Fruit fly (Drosophila melanogaster) whole organism, embryonic: ENCODE measurements around the gene CG10252.
A peak's percentile ranks its signal among the peaks of the same experiment; 100 is the strongest.

Source experiments
- CG10209 ChIP-seq: fragments of 200-800 bp; sonication (Bioruptor generic); optimal IDR thresholded peaks from 3 replicates; lab custom pipeline; 2017; ENCODE audit warnings: missing biosample characterization, mild to moderate bottlenecking, missing genetic modification characterization, missing genetic modification reagents
- CG10654 ChIP-seq: fragments of 200-800 bp; sonication (Bioruptor generic); optimal IDR thresholded peaks from 2 replicates; lab custom pipeline; 2016; ENCODE audit warnings: missing biosample characterization, missing genetic modification characterization
- CG11093 ChIP-seq: fragments of 200-800 bp; sonication (Bioruptor generic); IDR thresholded peaks from 3 replicates; pipeline ENCODE4 v1.3.6; 2022; ENCODE audit warnings: missing biosample characterization, missing genetic modification characterization
- CG11504 ChIP-seq: fragments of 200-800 bp; sonication (Bioruptor generic); optimal IDR thresholded peaks from 3 replicates; lab custom pipeline; 2019; ENCODE audit warnings: missing biosample characterization, mild to moderate bottlenecking, missing genetic modification characterization, moderate library complexity
- CG12155 ChIP-seq: fragments of 200-800 bp; sonication (Bioruptor generic); optimal IDR thresholded peaks from 3 replicates; lab custom pipeline; 2016; ENCODE audit warnings: missing biosample characterization, missing genetic modification characterization
- CG13775 ChIP-seq: fragments of 200-800 bp; sonication (Bioruptor generic); optimal IDR thresholded peaks from 3 replicates; lab custom pipeline; 2017; ENCODE audit warnings: missing biosample characterization, mild to moderate bottlenecking, missing genetic modification characterization
- CG16815 ChIP-seq: fragments of 200-800 bp; sonication (Bioruptor generic); optimal IDR thresholded peaks from 3 replicates; lab custom pipeline; 2017; ENCODE audit warnings: missing biosample characterization, mild to moderate bottlenecking, missing genetic modification characterization
- CG17186 ChIP-seq: fragments of 200-800 bp; sonication (Bioruptor generic); optimal IDR thresholded peaks from 3 replicates; lab custom pipeline; 2017; ENCODE audit warnings: missing biosample characterization, missing genetic modification reagents, missing genetic modification characterization
- CG17359 ChIP-seq: fragments of 200-800 bp; sonication (Bioruptor generic); optimal IDR thresholded peaks from 3 replicates; lab custom pipeline; 2018; ENCODE audit warnings: missing biosample characterization, mild to moderate bottlenecking, missing genetic modification characterization, moderate library complexity
- CG17829 ChIP-seq: fragments of 200-800 bp; optimal IDR thresholded peaks from 2 replicates; lab custom pipeline; 2019; ENCODE audit warnings: missing biosample characterization, mild to moderate bottlenecking, missing genetic modification characterization, moderate library complexity
- CG18262 ChIP-seq: fragments of 200-800 bp; optimal IDR thresholded peaks from 3 replicates; lab custom pipeline; 2019; ENCODE audit warnings: missing biosample characterization, mild to moderate bottlenecking, missing genetic modification characterization, moderate library complexity
- CG32767 ChIP-seq: fragments of 200-800 bp; sonication (Bioruptor generic); IDR thresholded peaks from 2 replicates; pipeline ENCODE4 v1.3.6; 2022; ENCODE audit warnings: missing biosample characterization, missing genetic modification characterization
- CG33213 ChIP-seq: fragments of 200-800 bp; sonication (Bioruptor generic); optimal IDR thresholded peaks from 3 replicates; lab custom pipeline; 2016; ENCODE audit warnings: missing biosample characterization, missing genetic modification characterization
- CG4404 ChIP-seq: fragments of 200-800 bp; sonication (Bioruptor generic); IDR thresholded peaks from 2 replicates; pipeline ENCODE4 v1.3.6; 2022; ENCODE audit warnings: missing biosample characterization, missing genetic modification characterization
- CG4820 ChIP-seq: fragments of 200-800 bp; sonication (Bioruptor generic); optimal IDR thresholded peaks from 3 replicates; lab custom pipeline; 2016; ENCODE audit warnings: missing biosample characterization, missing genetic modification characterization
- CG6272 ChIP-seq: fragments of 200-800 bp; sonication (Bioruptor generic); IDR thresholded peaks from 2 replicates; pipeline ENCODE4 v1.3.6; 2022; ENCODE audit warnings: missing biosample characterization, missing genetic modification characterization
- CG6791 ChIP-seq: fragments of 200-800 bp; sonication (Bioruptor generic); IDR thresholded peaks from 3 replicates; pipeline ENCODE4 v1.3.6; 2022; ENCODE audit warnings: missing biosample characterization, missing genetic modification characterization; ENCODE audit not compliant: partially characterized antibody
- CG7372 ChIP-seq: fragments of 200-800 bp; sonication (Bioruptor generic); IDR thresholded peaks from 2 replicates; pipeline ENCODE4 v1.3.6; 2022; ENCODE audit warnings: missing biosample characterization, missing genetic modification characterization
- CG8765 ChIP-seq: fragments of 200-800 bp; sonication (Bioruptor generic); IDR thresholded peaks from 2 replicates; pipeline ENCODE4 v1.3.6; 2022; ENCODE audit warnings: missing biosample characterization, missing genetic modification characterization
- CG9215 ChIP-seq: fragments of 200-800 bp; sonication (Bioruptor generic); IDR thresholded peaks from 2 replicates; pipeline ENCODE4 v1.3.6; 2022; ENCODE audit warnings: missing biosample characterization, missing genetic modification characterization
- CG9609 ChIP-seq: fragments of 200-800 bp; sonication (Bioruptor generic); optimal IDR thresholded peaks from 3 replicates; lab custom pipeline; 2016; ENCODE audit warnings: missing biosample characterization, missing genetic modification characterization
- D19A ChIP-seq: fragments of 200-800 bp; optimal IDR thresholded peaks from 3 replicates; lab custom pipeline; 2019; ENCODE audit warnings: missing biosample characterization, mild to moderate bottlenecking, missing genetic modification characterization, moderate library complexity
- H15 ChIP-seq: fragments of 200-800 bp; sonication (Bioruptor generic); IDR thresholded peaks from 3 replicates; pipeline ENCODE4 v1.3.6; 2022; ENCODE audit warnings: missing biosample characterization, missing genetic modification characterization
- Hey ChIP-seq: fragments of 200-800 bp; sonication (Bioruptor generic); optimal IDR thresholded peaks from 3 replicates; lab custom pipeline; 2018; ENCODE audit warnings: missing biosample characterization, mild to moderate bottlenecking, missing genetic modification characterization
- Hmx ChIP-seq: fragments of 200-800 bp; sonication (Bioruptor generic); optimal IDR thresholded peaks from 2 replicates; lab custom pipeline; 2016; ENCODE audit warnings: missing biosample characterization, missing genetic modification characterization
- Jarid2 ChIP-seq: fragments of 200-800 bp; sonication (Bioruptor generic); optimal IDR thresholded peaks from 3 replicates; lab custom pipeline; 2017; ENCODE audit warnings: mild to moderate bottlenecking, missing biosample characterization, missing genetic modification reagents, missing genetic modification characterization
- Neu2 ChIP-seq: fragments of 200-800 bp; sonication (Bioruptor generic); optimal IDR thresholded peaks from 3 replicates; lab custom pipeline; 2016; ENCODE audit warnings: missing biosample characterization, missing genetic modification characterization, borderline replicate concordance
- Sin3A ChIP-seq: fragments of >200 bp; optimal IDR thresholded peaks from 2 replicates; lab custom pipeline; 2018
- ase ChIP-seq: fragments of 200-800 bp; sonication (Bioruptor generic); IDR thresholded peaks from 3 replicates; pipeline ENCODE4 v1.3.6; 2022; ENCODE audit warnings: missing biosample characterization, missing genetic modification characterization
- caup ChIP-seq: fragments of 200-800 bp; sonication (Bioruptor generic); optimal IDR thresholded peaks from 3 replicates; lab custom pipeline; 2017; ENCODE audit warnings: missing biosample characterization, mild to moderate bottlenecking, missing genetic modification characterization, moderate library complexity; ENCODE audit not compliant: severe bottlenecking
- chm ChIP-seq: fragments of 200-800 bp; sonication (Bioruptor generic); IDR thresholded peaks from 2 replicates; pipeline ENCODE4 v1.3.6; 2022; ENCODE audit warnings: missing biosample characterization, missing genetic modification characterization
- crc ChIP-seq: fragments of 200-800 bp; sonication (Bioruptor generic); optimal IDR thresholded peaks from 2 replicates; lab custom pipeline; 2016; ENCODE audit warnings: missing biosample characterization, missing genetic modification characterization
- ems ChIP-seq: fragments of 200-800 bp; sonication (Bioruptor generic); optimal IDR thresholded peaks from 3 replicates; lab custom pipeline; 2016; ENCODE audit warnings: missing biosample characterization, missing genetic modification characterization
- fd102C ChIP-seq: fragments of 200-800 bp; sonication (Bioruptor generic); optimal IDR thresholded peaks from 2 replicates; lab custom pipeline; 2018; ENCODE audit warnings: missing biosample characterization, mild to moderate bottlenecking, missing genetic modification characterization, moderate library complexity
- ind ChIP-seq: fragments of 200-800 bp; sonication (Bioruptor generic); optimal IDR thresholded peaks from 3 replicates; lab custom pipeline; 2016; ENCODE audit warnings: missing biosample characterization, missing genetic modification characterization
- kah ChIP-seq: fragments of 200-800 bp; sonication (Bioruptor generic); optimal IDR thresholded peaks from 2 replicates; lab custom pipeline; 2018; ENCODE audit warnings: missing biosample characterization, mild to moderate bottlenecking, missing genetic modification characterization
- lola ChIP-seq, 3 experiments: fragments of >200 bp in 2 of 3; fragments of 200-800 bp in 1 of 3; sonication (Bioruptor generic) in 1 of 3; optimal IDR thresholded peaks; 2 replicates each; lab custom pipeline; 2017 to 2019; ENCODE audit warnings: missing biosample characterization in 3 of 3, missing genetic modification characterization in 3 of 3, mild to moderate bottlenecking in 1 of 3, moderate library complexity in 1 of 3
- nmo ChIP-seq: fragments of 200-800 bp; sonication (Bioruptor generic); optimal IDR thresholded peaks from 2 replicates; lab custom pipeline; 2018; ENCODE audit warnings: missing biosample characterization, mild to moderate bottlenecking, missing genetic modification characterization, moderate library complexity
- oc ChIP-seq: fragments of 200-800 bp; sonication (Bioruptor generic); optimal IDR thresholded peaks from 2 replicates; lab custom pipeline; 2018; ENCODE audit warnings: missing biosample characterization, mild to moderate bottlenecking, missing genetic modification characterization, moderate library complexity
- pan ChIP-seq, 4 experiments: fragments of >200 bp in 3 of 4; fragments of 200-800 bp in 1 of 4; sonication (Bioruptor generic) in 1 of 4; optimal IDR thresholded peaks in 3 of 4; IDR thresholded peaks in 1 of 4; 2 replicates each; pipeline versions ENCODE4 v1.3.6 to Lab custom; 2017 to 2022; ENCODE audit warnings: missing biosample characterization in 2 of 4, missing genetic modification characterization in 2 of 4, mixed read lengths in 1 of 4
- phol ChIP-seq: fragments of 200-800 bp; sonication (Bioruptor generic); optimal IDR thresholded peaks from 3 replicates; lab custom pipeline; 2018; ENCODE audit warnings: missing biosample characterization, mild to moderate bottlenecking, missing genetic modification characterization, moderate library complexity
- pnt ChIP-seq: fragments of 200-800 bp; sonication (Bioruptor generic); optimal IDR thresholded peaks from 3 replicates; lab custom pipeline; 2016; ENCODE audit warnings: missing biosample characterization, missing genetic modification characterization
- rib ChIP-seq: fragments of 200-800 bp; sonication (Bioruptor generic); IDR thresholded peaks from 2 replicates; pipeline ENCODE4 v1.3.6; 2022; ENCODE audit warnings: missing biosample characterization, missing genetic modification characterization
- stwl ChIP-seq: fragments of 200-800 bp; sonication (Bioruptor generic); optimal IDR thresholded peaks from 3 replicates; lab custom pipeline; 2018; ENCODE audit warnings: missing biosample characterization, mild to moderate bottlenecking, missing genetic modification characterization, moderate library complexity
- tio ChIP-seq: fragments of 200-800 bp; sonication (Bioruptor generic); optimal IDR thresholded peaks from 2 replicates; lab custom pipeline; 2017; ENCODE audit warnings: missing biosample characterization, missing genetic modification characterization, inconsistent platforms
- tna ChIP-seq: fragments of 200-800 bp; sonication (Bioruptor generic); IDR thresholded peaks from 2 replicates; pipeline ENCODE4 v1.3.6; 2022; ENCODE audit warnings: missing biosample characterization, missing genetic modification characterization; ENCODE audit not compliant: partially characterized antibody
- twi ChIP-seq: fragments of 200-800 bp; optimal IDR thresholded peaks from 2 replicates; lab custom pipeline; 2019; ENCODE audit warnings: missing biosample characterization, mild to moderate bottlenecking, missing genetic modification characterization, moderate library complexity
- tx ChIP-seq: fragments of 200-800 bp; sonication (Bioruptor generic); optimal IDR thresholded peaks from 2 replicates; lab custom pipeline; 2016; ENCODE audit warnings: missing biosample characterization, missing genetic modification characterization

CG10252 gene

dm6 chr3R:23679911-23680336, 16.1 kb downstream of the CG10252 start, which contains the start of gene eIF3d1 (continued):
- peak; percentile 22 for TF ChIP-seq CG33213 (GFP tag; lab: Kevin White, UChicago)
- peak; percentile 26 for TF ChIP-seq CG17829
- TF ChIP-seq CG6272 (GFP tag; lab: Robert Waterston, UW), result no peak
- TF ChIP-seq Hey (tag; lab: Kevin White, UChicago), result no peak
- TF ChIP-seq CG16815 (GFP tag; lab: Kevin White, UChicago), result no peak
- peak; percentile 17 for TF ChIP-seq CG9609 (GFP tag; lab: Kevin White, UChicago)
- peak; percentile 57; the same call in 2 of the 3 replicates for TF ChIP-seq CG6791 (GFP tag; lab: Robert Waterston, UW)
- TF ChIP-seq CG10209 (GFP tag; lab: Kevin White, UChicago), result no peak
- TF ChIP-seq H15 (GFP tag; lab: Robert Waterston, UW), result no peak
- no peak for TF ChIP-seq tna
- TF ChIP-seq ind (GFP tag; lab: Kevin White, UChicago), result peak; percentile 4
- TF ChIP-seq CG12155 (GFP tag; lab: Kevin White, UChicago), result peak; percentile 44
- TF ChIP-seq CG17186 (GFP tag; lab: Kevin White, UChicago), result peak; percentile 31
- TF ChIP-seq CG8765 (GFP tag; lab: Robert Waterston, UW), result 0 out of 2 replicates have a peak, but pooled peaks have one; percentile 27
- TF ChIP-seq CG11504 (tag; lab: Kevin White, UChicago), result no peak
- TF ChIP-seq lola (GFP tag; optimal IDR thresholded peaks at IDR 0.05; lab: Kevin White, UChicago), result no peak
- TF ChIP-seq oc (tag; lab: Kevin White, UChicago), result no peak
- TF ChIP-seq D19A (tag; lab: Kevin White, UChicago), result no peak
- TF ChIP-seq CG32767 (GFP tag; lab: Robert Waterston, UW), result 0 out of 2 replicates have a peak, but pooled peaks have one; percentile 17
- peak; percentile 46 for TF ChIP-seq nmo (GFP tag; lab: Kevin White, UChicago)
- no peak for TF ChIP-seq CG11093
- TF ChIP-seq chm (GFP tag; lab: Robert Waterston, UW), result 0 out of 2 replicates have a peak, but pooled peaks have one; percentile 37
- peak; percentile 84 for TF ChIP-seq rib (GFP tag; lab: Robert Waterston, UW)
- TF ChIP-seq Sin3A (lab: Kevin White, UChicago), result peak; percentile 73
- TF ChIP-seq CG7372 (GFP tag; lab: Robert Waterston, UW), result no peak
- TF ChIP-seq kah (GFP tag; lab: Kevin White, UChicago), result no peak
- peak; percentile 3 for TF ChIP-seq CG10654 (GFP tag; lab: Kevin White, UChicago)

dm6 chr3R:23678349-23679193, 17.5 kb downstream of the CG10252 start, which contains the start of gene GILT2:
Gene GILT2 (plus strand): TSS chr3R:23678895.
- TF ChIP-seq Jarid2, result peak; percentile 71
- TF ChIP-seq pan (optimal IDR thresholded peaks at IDR 0.05; lab: Kevin White, UChicago), result no peak
- peak in 1 of 2 experiments; percentile 94 for TF ChIP-seq pan (GFP tag; optimal IDR thresholded peaks at IDR 0.05 in 1 of 2, IDR thresholded peaks at IDR 0.05 in 1 of 2)
- TF ChIP-seq caup (GFP tag; lab: Kevin White, UChicago), result peak; percentile 93
- TF ChIP-seq Neu2 (GFP tag; lab: Kevin White, UChicago), result no peak
- peak; percentile 77 for TF ChIP-seq tio (GFP tag; lab: Kevin White, UChicago)
- peak; percentile 76 for TF ChIP-seq twi (tag; lab: Kevin White, UChicago)
- peak; percentile 92 for TF ChIP-seq CG4820 (GFP tag; lab: Kevin White, UChicago)
- TF ChIP-seq ase, result peak; percentile 82
- peak; percentile 93 for TF ChIP-seq phol (tag; lab: Kevin White, UChicago)
- no peak for TF ChIP-seq crc (GFP tag; lab: Kevin White, UChicago)
- TF ChIP-seq tx (GFP tag; lab: Kevin White, UChicago), result no peak
- peak; percentile 43 for TF ChIP-seq pnt
- TF ChIP-seq ems (GFP tag; lab: Kevin White, UChicago), result peak; percentile 45
- peak; percentile 18 for TF ChIP-seq stwl (tag; lab: Kevin White, UChicago)
- peak; percentile 94 for TF ChIP-seq CG17359 (tag; lab: Kevin White, UChicago)
- TF ChIP-seq fd102C (GFP tag; lab: Kevin White, UChicago), result no peak
- peak; percentile 83 for TF ChIP-seq CG9215 (GFP tag; lab: Robert Waterston, UW)
- peak; percentile 88 for TF ChIP-seq CG13775
- peak; percentile 91 for TF ChIP-seq CG18262 (tag; lab: Kevin White, UChicago)
- TF ChIP-seq Hmx, result no peak
- peak; percentile 76 for TF ChIP-seq CG4404 (GFP tag; lab: Robert Waterston, UW)
